Fruit fly (Drosophila melanogaster) whole organism: Measurements from ENCODE around the gene CG32026.

Experiments
- CG8478 ChIP-seq: fragments of >200 bp; optimal IDR thresholded peaks from 2 replicates; lab custom pipeline; 2018; ENCODE audit warnings: inconsistent platforms
- psq ChIP-seq: fragments of >200 bp; optimal IDR thresholded peaks from 2 replicates; lab custom pipeline; 2017

DNA sequence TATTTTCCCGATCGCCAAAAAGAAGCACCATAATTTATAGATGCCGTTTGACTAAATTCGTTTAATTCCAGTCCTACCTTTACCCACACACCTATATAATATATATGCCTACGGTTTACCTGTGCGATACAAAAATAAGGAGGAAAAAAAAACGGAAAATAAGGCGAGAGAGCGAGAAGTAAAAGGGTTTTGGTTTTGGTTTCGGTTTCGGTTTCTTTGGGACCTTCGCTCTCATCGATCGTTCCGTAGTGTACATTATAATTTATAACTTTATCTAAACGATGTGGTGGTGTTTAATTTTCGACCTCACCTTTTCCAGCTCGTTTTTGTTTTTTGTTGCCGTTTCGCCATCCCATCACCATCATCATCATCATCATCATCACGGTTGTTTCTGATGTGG, 10.7 kb upstream of the CG32026 start:
- TF ChIP-seq CG8478 (lab: Kevin White, UChicago) (no peak), psq (no peak)
